Worm (Caenorhabditis elegans): ENCODE measurements around the gene ttbk-8.2.

ttbk-8.2 gene

ce11 chrIV:5662886-5663285, 31.2 kb downstream of the ttbk-8.2 start:
- TF ChIP-seq lsy-12 (tag; optimal IDR thresholded peaks at IDR 0.05), result no peak
- TF ChIP-seq nhr-76 (tag; optimal IDR thresholded peaks at IDR 0.05), result no peak
- no peak for TF ChIP-seq fkh-2 (tag; optimal IDR thresholded peaks at IDR 0.05)
- TF ChIP-seq ceh-82 (tag; optimal IDR thresholded peaks at IDR 0.05), result no peak
- TF ChIP-seq ztf-11 (tag; optimal IDR thresholded peaks at IDR 0.05), result no peak
- TF ChIP-seq tbx-2 (tag; optimal IDR thresholded peaks at IDR 0.05), result no peak
- TF ChIP-seq nhr-43 (tag; optimal IDR thresholded peaks at IDR 0.05; ENCODE audit: poor library complexity, severe bottlenecking), result no peak
- no peak for TF ChIP-seq mdl-1 (tag; optimal IDR thresholded peaks at IDR 0.05)
- no peak for TF ChIP-seq egl-27 (tag; optimal IDR thresholded peaks at IDR 0.05)
- no peak for TF ChIP-seq skn-1 (tag; optimal IDR thresholded peaks at IDR 0.05)
- TF ChIP-seq nhr-25 (tag; optimal IDR thresholded peaks at IDR 0.05), result no peak
- no peak for TF ChIP-seq nfya-1 (tag; optimal IDR thresholded peaks at IDR 0.05; ENCODE audit: insufficient read depth)
- no peak for TF ChIP-seq zag-1 (tag; optimal IDR thresholded peaks at IDR 0.05)
- no peak for TF ChIP-seq snpc-4 (tag; optimal IDR thresholded peaks at IDR 0.05)
- TF ChIP-seq fkh-10 (GFP tag; optimal IDR thresholded peaks at IDR 0.05), result no peak

- no peak for TF ChIP-seq elt-1 (tag; optimal IDR thresholded peaks at IDR 0.05)
- TF ChIP-seq ceh-9 (tag; optimal IDR thresholded peaks at IDR 0.05), result no peak
- TF ChIP-seq nhr-67 (tag; optimal IDR thresholded peaks at IDR 0.05), result no peak
- TF ChIP-seq jun-1 (tag; optimal IDR thresholded peaks at IDR 0.05), result no peak
- TF ChIP-seq unc-39 (tag; optimal IDR thresholded peaks at IDR 0.05), result no peak
- no peak for TF ChIP-seq nhr-76 (tag; optimal IDR thresholded peaks at IDR 0.05)
- TF ChIP-seq pqm-1 (tag; optimal IDR thresholded peaks at IDR 0.05), result peak; percentile 11
- peak; percentile 43 for TF ChIP-seq elt-2 (tag; optimal IDR thresholded peaks at IDR 0.05)
- TF ChIP-seq pha-4 (tag; optimal IDR thresholded peaks at IDR 0.05), result peak; percentile 25
- TF ChIP-seq ama-1 (optimal IDR thresholded peaks at IDR 0.05), result peak; percentile 65
- TF ChIP-seq nfya-1 (tag; optimal IDR thresholded peaks at IDR 0.05; ENCODE audit: insufficient read depth), result no peak
- TF ChIP-seq nhr-25 (tag; optimal IDR thresholded peaks at IDR 0.05), result peak; percentile 5
- TF ChIP-seq lin-39 (tag; optimal IDR thresholded peaks at IDR 0.05), result no peak
- no peak for TF ChIP-seq ZK546.5 (tag; optimal IDR thresholded peaks at IDR 0.05)
Measured at ce11 chrIV:5664375-5665004, 32.8 kb downstream of the ttbk-8.2 start, which contains the start of gene bec-1. TSS of gene bec-1 (minus strand) at chrIV:5664425.

- no peak for TF ChIP-seq nhr-12 (tag; optimal IDR thresholded peaks at IDR 0.05)
- no peak for TF ChIP-seq ceh-82 (tag; optimal IDR thresholded peaks at IDR 0.05)
- TF ChIP-seq zag-1 (tag; optimal IDR thresholded peaks at IDR 0.05), result no peak
- no peak for TF ChIP-seq nhr-77 (tag; optimal IDR thresholded peaks at IDR 0.05)
- TF ChIP-seq nhr-28 (tag; optimal IDR thresholded peaks at IDR 0.05), result no peak
- TF ChIP-seq fkh-2 (tag; optimal IDR thresholded peaks at IDR 0.05), result no peak
- peak; percentile 34 for TF ChIP-seq hmg-11 (tag; optimal IDR thresholded peaks at IDR 0.05)
- no peak for TF ChIP-seq mml-1 (tag; optimal IDR thresholded peaks at IDR 0.05)
- TF ChIP-seq elt-3 (tag; optimal IDR thresholded peaks at IDR 0.05), result no peak
- TF ChIP-seq tbx-2 (tag; optimal IDR thresholded peaks at IDR 0.05), result no peak
- TF ChIP-seq lin-15B (tag; optimal IDR thresholded peaks at IDR 0.05), result peak; percentile 42
- no peak for TF ChIP-seq fos-1 (tag; optimal IDR thresholded peaks at IDR 0.05)
- peak; percentile 31 for TF ChIP-seq jun-1 (tag; optimal IDR thresholded peaks at IDR 0.05)
- no peak for TF ChIP-seq nhr-11 (tag; optimal IDR thresholded peaks at IDR 0.05)
- peak; percentile 11 for TF ChIP-seq pha-4 (tag; optimal IDR thresholded peaks at IDR 0.05)
- no peak for TF ChIP-seq elt-1 (tag; optimal IDR thresholded peaks at IDR 0.05)
- no peak for TF ChIP-seq ZK546.5 (tag; optimal IDR thresholded peaks at IDR 0.05)
- TF ChIP-seq nhr-76 (tag; optimal IDR thresholded peaks at IDR 0.05), result no peak
- no peak for TF ChIP-seq unc-62 (GFP tag; optimal IDR thresholded peaks at IDR 0.05)
- no peak for TF ChIP-seq eor-1 (tag; optimal IDR thresholded peaks at IDR 0.05)
- no peak for TF ChIP-seq fkh-10 (GFP tag; optimal IDR thresholded peaks at IDR 0.05)
- TF ChIP-seq nhr-67 (tag; optimal IDR thresholded peaks at IDR 0.05), result no peak
- TF ChIP-seq aly-2 (tag; optimal IDR thresholded peaks at IDR 0.05), result no peak
- no peak for TF ChIP-seq egl-27 (tag; optimal IDR thresholded peaks at IDR 0.05)
- no peak for TF ChIP-seq nhr-237 (tag; optimal IDR thresholded peaks at IDR 0.05)
- TF ChIP-seq egl-5 (tag; optimal IDR thresholded peaks at IDR 0.05), result peak; percentile 54
- TF ChIP-seq elt-2 (tag; optimal IDR thresholded peaks at IDR 0.05), result peak; percentile 35
- peak; percentile 69 for TF ChIP-seq nfya-1 (tag; optimal IDR thresholded peaks at IDR 0.05; ENCODE audit: insufficient read depth)
- TF ChIP-seq pqm-1 (tag; optimal IDR thresholded peaks at IDR 0.05), result no peak
- no peak for TF ChIP-seq mdl-1 (tag; optimal IDR thresholded peaks at IDR 0.05)
- no peak for TF ChIP-seq ztf-11 (tag; optimal IDR thresholded peaks at IDR 0.05)
- no peak for TF ChIP-seq lsy-12 (tag; optimal IDR thresholded peaks at IDR 0.05)
- no peak for TF ChIP-seq ceh-28 (tag; optimal IDR thresholded peaks at IDR 0.05)
- TF ChIP-seq ztf-4 (tag; optimal IDR thresholded peaks at IDR 0.05), result peak; percentile 27
- TF ChIP-seq daf-12 (tag; optimal IDR thresholded peaks at IDR 0.05), result no peak
- no peak for TF ChIP-seq ceh-16 (tag; optimal IDR thresholded peaks at IDR 0.05)
- peak; percentile 70 for TF ChIP-seq lin-39 (tag; optimal IDR thresholded peaks at IDR 0.05)
- TF ChIP-seq R02D3.7 (tag; optimal IDR thresholded peaks at IDR 0.05), result no peak
- TF ChIP-seq unc-39 (tag; optimal IDR thresholded peaks at IDR 0.05), result no peak
- no peak for TF ChIP-seq ceh-9 (tag; optimal IDR thresholded peaks at IDR 0.05)
- peak; percentile 24 for TF ChIP-seq nhr-23 (tag; optimal IDR thresholded peaks at IDR 0.05)
Measured at ce11 chrIV:5665353-5665918, 33.7 kb downstream of the ttbk-8.2 start.

Measured in whole organism, L3 larva.